Fruit fly (Drosophila melanogaster) whole organism, prepupa: ENCODE results near the gene CG18731.
A peak's percentile ranks its signal among the peaks of the same experiment; 100 is the strongest.

Source experiments
- CG10631 ChIP-seq: fragments of 200-800 bp; sonication (Bioruptor generic); optimal IDR thresholded peaks from 2 replicates; lab custom pipeline; 2016; ENCODE audit warnings: missing biosample characterization, missing genetic modification characterization
- CG11762 ChIP-seq: fragments of 200-800 bp; sonication (Bioruptor generic); optimal IDR thresholded peaks from 3 replicates; lab custom pipeline; 2016; ENCODE audit warnings: missing biosample characterization, missing genetic modification characterization; ENCODE audit not compliant: insufficient read depth
- CG11902 ChIP-seq: fragments of 200-800 bp; sonication (Bioruptor generic); optimal IDR thresholded peaks from 3 replicates; lab custom pipeline; 2016; ENCODE audit warnings: missing biosample characterization, missing genetic modification characterization
- CG15336 ChIP-seq: fragments of 200-800 bp; sonication (Bioruptor generic); IDR thresholded peaks from 2 replicates; pipeline ENCODE4 v1.3.6; 2022; ENCODE audit warnings: missing biosample characterization, missing genetic modification characterization
- CG16779 ChIP-seq: fragments of 200-800 bp; sonication (Bioruptor generic); optimal IDR thresholded peaks from 3 replicates; lab custom pipeline; 2017; ENCODE audit warnings: missing biosample characterization, mild to moderate bottlenecking, missing genetic modification characterization
- CG31627 ChIP-seq: fragments of 200-800 bp; sonication (Bioruptor generic); optimal IDR thresholded peaks from 3 replicates; lab custom pipeline; 2016; ENCODE audit warnings: missing biosample characterization, missing genetic modification characterization
- CG32006 ChIP-seq: fragments of 200-800 bp; sonication (Bioruptor generic); optimal IDR thresholded peaks from 3 replicates; lab custom pipeline; 2017; ENCODE audit warnings: missing biosample characterization, mild to moderate bottlenecking, missing genetic modification characterization
- CG3919 ChIP-seq: fragments of 200-800 bp; sonication (Bioruptor generic); optimal IDR thresholded peaks from 3 replicates; lab custom pipeline; 2016; ENCODE audit warnings: missing biosample characterization, missing genetic modification characterization
- CG4318 ChIP-seq: fragments of 200-800 bp; sonication (Bioruptor generic); optimal IDR thresholded peaks from 3 replicates; lab custom pipeline; 2017; ENCODE audit warnings: missing biosample characterization, mild to moderate bottlenecking, missing genetic modification characterization
- CG6163 ChIP-seq: fragments of 200-800 bp; sonication (Bioruptor generic); IDR thresholded peaks from 3 replicates; pipeline ENCODE4 v1.3.6; 2022; ENCODE audit warnings: missing biosample characterization, missing genetic modification characterization
- CG6808 ChIP-seq: fragments of 200-800 bp; sonication (Bioruptor generic); optimal IDR thresholded peaks from 3 replicates; lab custom pipeline; 2017; ENCODE audit warnings: missing biosample characterization, missing genetic modification characterization, mild to moderate bottlenecking, moderate library complexity, missing genetic modification reagents
- CG6854 ChIP-seq: fragments of 200-800 bp; sonication (Bioruptor generic); optimal IDR thresholded peaks from 2 replicates; lab custom pipeline; 2017; ENCODE audit warnings: missing biosample characterization, mild to moderate bottlenecking, missing genetic modification characterization
- CG7368 ChIP-seq: fragments of 200-800 bp; sonication (Bioruptor generic); optimal IDR thresholded peaks from 3 replicates; lab custom pipeline; 2016; ENCODE audit warnings: missing biosample characterization, missing genetic modification characterization
- CG8119 ChIP-seq: fragments of 200-800 bp; sonication (Bioruptor generic); IDR thresholded peaks from 3 replicates; pipeline ENCODE4 v1.3.6; 2022; ENCODE audit warnings: missing biosample characterization, missing genetic modification characterization
- CG8319 ChIP-seq: fragments of 200-800 bp; sonication (Bioruptor generic); optimal IDR thresholded peaks from 3 replicates; lab custom pipeline; 2016; ENCODE audit warnings: missing biosample characterization, missing genetic modification characterization
- CG9139 ChIP-seq: fragments of 200-800 bp; sonication (Bioruptor generic); optimal IDR thresholded peaks from 3 replicates; lab custom pipeline; 2017; ENCODE audit warnings: missing biosample characterization, mild to moderate bottlenecking, missing genetic modification characterization
- Eip75B ChIP-seq: fragments of 200-800 bp; sonication (Bioruptor generic); optimal IDR thresholded peaks from 3 replicates; lab custom pipeline; 2016; ENCODE audit warnings: missing biosample characterization, missing genetic modification characterization
- Eip78C ChIP-seq: fragments of 200-800 bp; sonication (Bioruptor generic); peaks from one replicate; lab custom pipeline; 2016; ENCODE audit warnings: missing biosample characterization, missing genetic modification characterization
- Eip93F ChIP-seq: fragments of 200-800 bp; sonication (Bioruptor generic); optimal IDR thresholded peaks from 2 replicates; lab custom pipeline; 2016; ENCODE audit warnings: missing biosample characterization, mild to moderate bottlenecking, missing genetic modification characterization
- Ets21C ChIP-seq: fragments of 200-800 bp; sonication (Bioruptor generic); optimal IDR thresholded peaks from 3 replicates; lab custom pipeline; 2016; ENCODE audit warnings: missing biosample characterization, missing genetic modification characterization
- Ets96B ChIP-seq: fragments of 200-800 bp; optimal IDR thresholded peaks from 2 replicates; lab custom pipeline; 2019; ENCODE audit warnings: missing biosample characterization, mild to moderate bottlenecking, missing genetic modification characterization, moderate library complexity
- Gug ChIP-seq: fragments of 200-800 bp; sonication (Bioruptor generic); IDR thresholded peaks from 2 replicates; pipeline ENCODE4 v1.3.6; 2022; ENCODE audit warnings: missing biosample characterization, missing genetic modification characterization
- Hr38 ChIP-seq: sonication (Bioruptor generic); optimal IDR thresholded peaks from 2 replicates; lab custom pipeline; 2016; ENCODE audit warnings: missing biosample characterization, missing genetic modification characterization
- Hr39 ChIP-seq: fragments of 200-800 bp; sonication (Bioruptor generic); optimal IDR thresholded peaks from 2 replicates; lab custom pipeline; 2016; ENCODE audit warnings: missing biosample characterization, missing genetic modification characterization
- OdsH ChIP-seq: fragments of 200-800 bp; sonication (Bioruptor generic); optimal IDR thresholded peaks from 3 replicates; lab custom pipeline; 2016; ENCODE audit warnings: missing biosample characterization, missing genetic modification characterization
- Smox ChIP-seq: fragments of 200-800 bp; sonication (Bioruptor generic); optimal IDR thresholded peaks from 3 replicates; lab custom pipeline; 2016; ENCODE audit warnings: missing biosample characterization, missing genetic modification characterization
- Sox102F ChIP-seq: fragments of 200-800 bp; sonication (Bioruptor generic); optimal IDR thresholded peaks from 2 replicates; lab custom pipeline; 2016; ENCODE audit warnings: missing biosample characterization, mild to moderate bottlenecking, missing genetic modification characterization
- Sox14 ChIP-seq: fragments of 200-800 bp; sonication (Bioruptor generic); optimal IDR thresholded peaks from 3 replicates; lab custom pipeline; 2016; ENCODE audit warnings: missing biosample characterization, missing genetic modification characterization
- Sox15 ChIP-seq: fragments of 200-800 bp; sonication (Bioruptor generic); optimal IDR thresholded peaks from 3 replicates; lab custom pipeline; 2016; ENCODE audit warnings: missing biosample characterization, missing genetic modification characterization
- achi ChIP-seq: fragments of 200-800 bp; sonication (Bioruptor generic); optimal IDR thresholded peaks from 3 replicates; lab custom pipeline; 2016; ENCODE audit warnings: missing biosample characterization, missing genetic modification characterization
- acj6 ChIP-seq: fragments of 200-800 bp; sonication (Bioruptor generic); optimal IDR thresholded peaks from 3 replicates; lab custom pipeline; 2016; ENCODE audit warnings: missing biosample characterization, missing genetic modification characterization
- cyc ChIP-seq: fragments of 200-800 bp; sonication (Bioruptor generic); optimal IDR thresholded peaks from 3 replicates; lab custom pipeline; 2016; ENCODE audit warnings: missing biosample characterization, missing genetic modification characterization
- dac ChIP-seq: fragments of 200-800 bp; sonication (Bioruptor generic); optimal IDR thresholded peaks from 2 replicates; lab custom pipeline; 2017; ENCODE audit warnings: missing biosample characterization, mild to moderate bottlenecking, missing genetic modification characterization
- dsx ChIP-seq: fragments of 200-800 bp; optimal IDR thresholded peaks from 3 replicates; lab custom pipeline; 2019; ENCODE audit warnings: missing biosample characterization, mild to moderate bottlenecking, missing genetic modification characterization, moderate library complexity; ENCODE audit not compliant: poor library complexity, severe bottlenecking
- eg ChIP-seq: fragments of 200-800 bp; sonication (Bioruptor generic); IDR thresholded peaks from 3 replicates; pipeline ENCODE4 v1.3.6; 2022; ENCODE audit warnings: missing biosample characterization, missing genetic modification characterization
- fd85E ChIP-seq: fragments of 200-800 bp; sonication (Bioruptor generic); optimal IDR thresholded peaks from 3 replicates; lab custom pipeline; 2016; ENCODE audit warnings: missing biosample characterization, missing genetic modification characterization
- fkh ChIP-seq: fragments of 200-800 bp; sonication (Bioruptor generic); optimal IDR thresholded peaks from 3 replicates; lab custom pipeline; 2017; ENCODE audit warnings: missing biosample characterization, mild to moderate bottlenecking, missing genetic modification characterization, moderate library complexity
- lz ChIP-seq: fragments of 200-800 bp; sonication (Bioruptor generic); optimal IDR thresholded peaks from 3 replicates; lab custom pipeline; 2016; ENCODE audit warnings: missing biosample characterization, missing genetic modification characterization
- salr ChIP-seq, 2 experiments: fragments of 200-800 bp; sonication (Bioruptor generic); optimal IDR thresholded peaks; 3 replicates each; lab custom pipeline; 2016 to 2018; ENCODE audit warnings: missing biosample characterization in 2 of 2, missing genetic modification characterization in 2 of 2, mild to moderate bottlenecking in 1 of 2
- spab ChIP-seq: fragments of 200-800 bp; sonication (Bioruptor generic); optimal IDR thresholded peaks from 2 replicates; lab custom pipeline; 2017; ENCODE audit warnings: missing biosample characterization, mild to moderate bottlenecking, missing genetic modification characterization, missing genetic modification reagents
- svp ChIP-seq: fragments of 200-800 bp; sonication (Bioruptor generic); peaks from one replicate; lab custom pipeline; 2016; ENCODE audit warnings: missing biosample characterization, missing genetic modification characterization
- topi ChIP-seq: fragments of 200-800 bp; sonication (Bioruptor generic); optimal IDR thresholded peaks from 3 replicates; lab custom pipeline; 2016; ENCODE audit warnings: missing biosample characterization, missing genetic modification characterization
- vri ChIP-seq: fragments of 200-800 bp; sonication (Bioruptor generic); optimal IDR thresholded peaks from 3 replicates; lab custom pipeline; 2016; ENCODE audit warnings: missing biosample characterization, mild to moderate bottlenecking, missing genetic modification characterization

The CG18731 gene

DNA sequence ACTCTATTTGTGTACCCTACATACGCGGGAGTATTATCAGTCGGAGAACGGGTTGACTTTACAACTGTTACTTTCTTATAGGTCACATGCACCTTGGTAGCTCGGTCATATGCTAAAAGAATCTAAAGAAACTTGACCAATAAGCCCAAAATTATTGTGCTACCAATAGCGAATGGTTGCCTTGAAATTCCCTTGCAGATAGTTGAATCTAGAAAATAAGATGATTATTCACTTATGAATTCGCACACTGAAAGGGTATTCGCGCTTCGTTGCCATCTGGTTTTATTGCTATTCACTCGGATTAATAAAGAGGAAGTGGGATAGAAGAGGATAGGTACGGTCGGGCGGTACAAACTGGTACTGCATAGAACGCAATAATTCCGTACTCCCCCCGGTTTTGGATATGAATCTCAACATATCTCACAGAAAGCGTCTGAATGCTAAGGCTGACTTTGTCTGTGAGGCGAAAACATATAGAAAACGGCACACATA, 49.1 kb downstream of the CG18731 start (continued):
- peak; percentile 86 for TF ChIP-seq Hr39 (GFP tag; lab: Kevin White, UChicago)
- TF ChIP-seq CG4318 (GFP tag; lab: Kevin White, UChicago): peak; percentile 70
- peak; percentile 76 for TF ChIP-seq lz (GFP tag; lab: Kevin White, UChicago)
- TF ChIP-seq CG31627 (GFP tag; lab: Kevin White, UChicago): peak; percentile 80
- peak; percentile 71 for TF ChIP-seq achi (GFP tag; lab: Kevin White, UChicago)
- TF ChIP-seq spab (GFP tag; lab: Kevin White, UChicago): peak; percentile 66
- TF ChIP-seq CG32006: peak; percentile 93
- peak; percentile 68 for TF ChIP-seq Smox (GFP tag; lab: Kevin White, UChicago)
- TF ChIP-seq OdsH (GFP tag; lab: Kevin White, UChicago): peak; percentile 87
- TF ChIP-seq cyc (GFP tag; lab: Kevin White, UChicago): peak; percentile 74
- TF ChIP-seq CG8119 (GFP tag; lab: Robert Waterston, UW): peak; percentile 83
- peak; percentile 55 for TF ChIP-seq Ets21C (GFP tag; lab: Kevin White, UChicago)
- TF ChIP-seq CG9139 (GFP tag; lab: Kevin White, UChicago): peak; percentile 59
- TF ChIP-seq Hr38: no peak
- TF ChIP-seq vri: peak; percentile 35
- TF ChIP-seq acj6: peak; percentile 81
- TF ChIP-seq Gug (GFP tag; lab: Robert Waterston, UW): peak; percentile 72
- TF ChIP-seq CG8319: peak; percentile 16
- peak; percentile 61 for TF ChIP-seq Ets96B (tag; lab: Kevin White, UChicago)
- TF ChIP-seq dsx: peak; percentile 46
- peak; percentile 76 for TF ChIP-seq CG11902
- TF ChIP-seq CG11762 (GFP tag; lab: Kevin White, UChicago): peak; percentile 52
- peak; percentile 83 for TF ChIP-seq Sox14 (GFP tag; lab: Kevin White, UChicago)
- TF ChIP-seq CG7368: peak; percentile 64
- peak; percentile 68 for TF ChIP-seq Eip75B (GFP tag; lab: Kevin White, UChicago)
- no peak for TF ChIP-seq Eip93F (GFP tag; lab: Kevin White, UChicago)
- peak; percentile 80 for TF ChIP-seq Sox102F (GFP tag; lab: Kevin White, UChicago)
- TF ChIP-seq CG6808: peak; percentile 73
- peak; percentile 75 for TF ChIP-seq eg (GFP tag; lab: Robert Waterston, UW)
- TF ChIP-seq dac (GFP tag; lab: Kevin White, UChicago): peak; percentile 72
- TF ChIP-seq CG16779: no peak
- TF ChIP-seq CG15336 (GFP tag; lab: Robert Waterston, UW): peak; percentile 81
- TF ChIP-seq salr (GFP tag; optimal IDR thresholded peaks at IDR 0.05; lab: Kevin White, UChicago): peak; percentile 60 to 75
- TF ChIP-seq fd85E: peak; percentile 37
- peak; percentile 81 for TF ChIP-seq topi
- TF ChIP-seq CG3919 (GFP tag; lab: Kevin White, UChicago): peak; percentile 74
- TF ChIP-seq CG10631 (GFP tag; lab: Kevin White, UChicago): peak; percentile 77
- TF ChIP-seq Sox15 (GFP tag; lab: Kevin White, UChicago): peak; percentile 78

- peak; percentile 92 for TF ChIP-seq fkh (GFP tag; lab: Kevin White, UChicago)
- TF ChIP-seq svp (GFP tag; lab: Kevin White, UChicago): peak; percentile 54
- TF ChIP-seq achi (GFP tag; lab: Kevin White, UChicago): peak; percentile 66
- no peak for TF ChIP-seq CG11902
- peak; percentile 61 for TF ChIP-seq dsx
- TF ChIP-seq CG16779: peak; percentile 37
- TF ChIP-seq CG9139 (GFP tag; lab: Kevin White, UChicago): peak; percentile 4
- no peak for TF ChIP-seq Sox102F (GFP tag; lab: Kevin White, UChicago)
- TF ChIP-seq Eip93F (GFP tag; lab: Kevin White, UChicago): peak; percentile 62
- TF ChIP-seq CG6854 (GFP tag; lab: Kevin White, UChicago): peak; percentile 61
- peak; percentile 71 for TF ChIP-seq Eip78C
- peak; percentile 67; the same call in 1 of the 2 replicates for TF ChIP-seq CG15336 (GFP tag; lab: Robert Waterston, UW)
- TF ChIP-seq CG6163 (GFP tag; lab: Robert Waterston, UW): peak; percentile 54
- TF ChIP-seq CG8119 (GFP tag; lab: Robert Waterston, UW): no peak
- TF ChIP-seq vri: peak; percentile 58
These were observed 49.8 kb downstream of the CG18731 start for dm6 chr3R:29774360-29775193.
